Worm (Caenorhabditis elegans) whole organism, L3 larva: ENCODE results near the gene T04C10.3.
A peak's percentile ranks its signal among the peaks of the same experiment; 100 is the strongest.

ENCODE experiments used
- R02D3.7 ChIP-seq: fragments of 150-350 bp; optimal IDR thresholded peaks from 2 replicates; lab custom pipeline; 2014; ENCODE audit warnings: missing biosample characterization, missing genetic modification characterization
- ZK546.5 ChIP-seq: sonication (generic microtip); optimal IDR thresholded peaks from 2 replicates; lab custom pipeline; 2017; ENCODE audit warnings: missing biosample characterization, missing genetic modification characterization
- aly-2 ChIP-seq: fragments of 150-350 bp; optimal IDR thresholded peaks from 2 replicates; lab custom pipeline; 2014; ENCODE audit warnings: missing biosample characterization, missing genetic modification characterization
- ama-1 ChIP-seq: fragments of 150-350 bp; optimal IDR thresholded peaks from 2 replicates; lab custom pipeline; 2018
- ceh-16 ChIP-seq: sonication (generic microtip); optimal IDR thresholded peaks from 2 replicates; lab custom pipeline; 2017; ENCODE audit warnings: missing biosample characterization, missing genetic modification characterization
- ceh-28 ChIP-seq: fragments of 150-350 bp; optimal IDR thresholded peaks from 2 replicates; lab custom pipeline; 2014; ENCODE audit warnings: missing biosample characterization, missing genetic modification reagents, missing genetic modification characterization
- ceh-82 ChIP-seq: fragments of 150-350 bp; optimal IDR thresholded peaks from 2 replicates; lab custom pipeline; 2014; ENCODE audit warnings: missing biosample characterization, missing genetic modification characterization
- ceh-9 ChIP-seq: sonication (generic microtip); optimal IDR thresholded peaks from 2 replicates; lab custom pipeline; 2018; ENCODE audit warnings: missing biosample characterization, missing genetic modification characterization
- daf-12 ChIP-seq: fragments of 150-350 bp; optimal IDR thresholded peaks from 2 replicates; lab custom pipeline; 2014; ENCODE audit warnings: missing biosample characterization, missing genetic modification reagents, missing genetic modification characterization
- egl-27 ChIP-seq: sonication (generic microtip); optimal IDR thresholded peaks from 4 replicates; lab custom pipeline; 2017; ENCODE audit warnings: missing biosample characterization, missing genetic modification reagents, missing genetic modification characterization
- egl-5 ChIP-seq: fragments of 150-350 bp; optimal IDR thresholded peaks from 2 replicates; lab custom pipeline; 2017; ENCODE audit warnings: missing biosample characterization, missing genetic modification reagents, missing genetic modification characterization, inconsistent platforms
- elt-1 ChIP-seq: fragments of 150-350 bp; optimal IDR thresholded peaks from 2 replicates; lab custom pipeline; 2014; ENCODE audit warnings: missing biosample characterization, missing genetic modification characterization
- elt-2 ChIP-seq: sonication (generic microtip); optimal IDR thresholded peaks from 2 replicates; lab custom pipeline; 2016; ENCODE audit warnings: missing genetic modification reagents, mild to moderate bottlenecking, missing genetic modification characterization, missing compliant biosample characterization
- elt-3 ChIP-seq, 3 experiments: fragments of 150-350 bp in 1 of 3; sonication (generic microtip) in 2 of 3; optimal IDR thresholded peaks; 2 replicates in 2 of 3; 4 replicates in 1 of 3; lab custom pipeline; 2014 to 2017; ENCODE audit warnings: missing biosample characterization in 3 of 3, missing genetic modification characterization in 3 of 3
- eor-1 ChIP-seq, 2 experiments: fragments of 150-350 bp; optimal IDR thresholded peaks; 2 replicates each; lab custom pipeline; 2014 to 2018; ENCODE audit warnings: missing biosample characterization in 2 of 2, missing genetic modification characterization in 2 of 2
- fkh-10 ChIP-seq: sonication (generic microtip); optimal IDR thresholded peaks from 2 replicates; lab custom pipeline; 2017; ENCODE audit warnings: missing biosample characterization, missing genetic modification reagents, missing genetic modification characterization
- fkh-2 ChIP-seq: fragments of 150-350 bp; optimal IDR thresholded peaks from 2 replicates; lab custom pipeline; 2014; ENCODE audit warnings: missing biosample characterization, missing genetic modification reagents, missing genetic modification characterization
- fos-1 ChIP-seq: fragments of 150-350 bp; optimal IDR thresholded peaks from 2 replicates; lab custom pipeline; 2014; ENCODE audit warnings: missing biosample characterization, missing genetic modification characterization
- hmg-11 ChIP-seq: sonication (generic microtip); optimal IDR thresholded peaks from 2 replicates; lab custom pipeline; 2016; ENCODE audit warnings: missing genetic modification characterization, missing compliant biosample characterization
- jun-1 ChIP-seq: fragments of 150-350 bp; optimal IDR thresholded peaks from 2 replicates; lab custom pipeline; 2014; ENCODE audit warnings: missing biosample characterization, missing genetic modification reagents, missing genetic modification characterization
- lin-15B ChIP-seq: fragments of 150-350 bp; optimal IDR thresholded peaks from 2 replicates; lab custom pipeline; 2014; ENCODE audit warnings: missing biosample characterization, missing genetic modification characterization
- lin-39 ChIP-seq: fragments of 150-350 bp; optimal IDR thresholded peaks from 2 replicates; lab custom pipeline; 2018; ENCODE audit warnings: missing biosample characterization, missing genetic modification reagents, missing genetic modification characterization
- lsy-12 ChIP-seq: sonication (generic microtip); optimal IDR thresholded peaks from 2 replicates; lab custom pipeline; 2016; ENCODE audit warnings: mild to moderate bottlenecking, missing genetic modification characterization, missing compliant biosample characterization
- mdl-1 ChIP-seq: fragments of 150-350 bp; optimal IDR thresholded peaks from 2 replicates; lab custom pipeline; 2014; ENCODE audit warnings: missing biosample characterization, missing genetic modification characterization
- mml-1 ChIP-seq: fragments of 150-350 bp; sonication (generic microtip); optimal IDR thresholded peaks from 3 replicates; lab custom pipeline; 2014; ENCODE audit warnings: missing biosample characterization, missing genetic modification characterization
- nfya-1 ChIP-seq: sonication (generic microtip); optimal IDR thresholded peaks from 2 replicates; lab custom pipeline; 2017; ENCODE audit warnings: missing genetic modification characterization, mild to moderate bottlenecking, missing compliant biosample characterization, antibody characterized with exemption, moderate library complexity; ENCODE audit not compliant: insufficient read depth
- nhr-11 ChIP-seq: fragments of 150-350 bp; optimal IDR thresholded peaks from 2 replicates; lab custom pipeline; 2014; ENCODE audit warnings: missing biosample characterization, missing genetic modification characterization
- nhr-12 ChIP-seq: fragments of 150-350 bp; optimal IDR thresholded peaks from 2 replicates; lab custom pipeline; 2014; ENCODE audit warnings: missing biosample characterization, missing genetic modification characterization
- nhr-23 ChIP-seq: fragments of 150-350 bp; optimal IDR thresholded peaks from 2 replicates; lab custom pipeline; 2014; ENCODE audit warnings: missing biosample characterization, missing genetic modification reagents, missing genetic modification characterization
- nhr-237 ChIP-seq: fragments of 150-350 bp; optimal IDR thresholded peaks from 2 replicates; lab custom pipeline; 2014; ENCODE audit warnings: missing biosample characterization, missing genetic modification characterization
- nhr-25 ChIP-seq: sonication (generic microtip); optimal IDR thresholded peaks from 2 replicates; lab custom pipeline; 2017; ENCODE audit warnings: missing biosample characterization, missing genetic modification characterization
- nhr-28 ChIP-seq: fragments of 150-350 bp; optimal IDR thresholded peaks from 2 replicates; lab custom pipeline; 2014; ENCODE audit warnings: missing biosample characterization, missing genetic modification characterization
- nhr-43 ChIP-seq: sonication (generic microtip); optimal IDR thresholded peaks from 2 replicates; lab custom pipeline; 2016; ENCODE audit warnings: mild to moderate bottlenecking, missing genetic modification characterization, missing compliant biosample characterization; ENCODE audit not compliant: poor library complexity, severe bottlenecking
- nhr-67 ChIP-seq: fragments of 150-350 bp; optimal IDR thresholded peaks from 2 replicates; lab custom pipeline; 2014; ENCODE audit warnings: missing biosample characterization, missing genetic modification characterization
- nhr-76 ChIP-seq: fragments of 150-350 bp; sonication (generic microtip); optimal IDR thresholded peaks from 5 replicates; lab custom pipeline; 2014; ENCODE audit warnings: missing biosample characterization, missing genetic modification characterization
- nhr-77 ChIP-seq: fragments of 150-350 bp; optimal IDR thresholded peaks from 2 replicates; lab custom pipeline; 2014; ENCODE audit warnings: missing biosample characterization, missing genetic modification characterization
- pha-4 ChIP-seq: fragments of 150-350 bp; optimal IDR thresholded peaks from 2 replicates; lab custom pipeline; 2014; ENCODE audit warnings: missing biosample characterization, missing genetic modification reagents, missing genetic modification characterization
- pqm-1 ChIP-seq: fragments of 150-350 bp; optimal IDR thresholded peaks from 2 replicates; lab custom pipeline; 2017; ENCODE audit warnings: missing biosample characterization, missing genetic modification characterization, inconsistent platforms
- sea-2 ChIP-seq: fragments of 150-350 bp; sonication (generic microtip); optimal IDR thresholded peaks from 4 replicates; lab custom pipeline; 2014; ENCODE audit warnings: missing biosample characterization, missing genetic modification reagents, missing genetic modification characterization
- skn-1 ChIP-seq: fragments of 150-350 bp; optimal IDR thresholded peaks from 2 replicates; lab custom pipeline; 2014; ENCODE audit warnings: missing biosample characterization, missing genetic modification characterization
- snpc-4 ChIP-seq: fragments of 150-350 bp; optimal IDR thresholded peaks from 2 replicates; lab custom pipeline; 2014; ENCODE audit warnings: missing biosample characterization, missing genetic modification characterization
- tbx-2 ChIP-seq: sonication (generic microtip); optimal IDR thresholded peaks from 2 replicates; lab custom pipeline; 2016; ENCODE audit warnings: mild to moderate bottlenecking, missing genetic modification characterization, missing compliant biosample characterization
- unc-39 ChIP-seq: sonication (generic microtip); optimal IDR thresholded peaks from 4 replicates; lab custom pipeline; 2017; ENCODE audit warnings: missing biosample characterization, missing genetic modification characterization
- unc-62 ChIP-seq: fragments of 150-350 bp; sonication (generic microtip); optimal IDR thresholded peaks from 4 replicates; lab custom pipeline; 2014; ENCODE audit warnings: missing biosample characterization, missing genetic modification reagents, missing genetic modification characterization
- zag-1 ChIP-seq: fragments of 150-350 bp; optimal IDR thresholded peaks from 2 replicates; lab custom pipeline; 2014; ENCODE audit warnings: missing biosample characterization, missing genetic modification characterization
- ztf-11 ChIP-seq: fragments of 150-350 bp; optimal IDR thresholded peaks from 2 replicates; lab custom pipeline; 2014; ENCODE audit warnings: missing biosample characterization, missing genetic modification characterization
- ztf-4 ChIP-seq: fragments of 150-350 bp; optimal IDR thresholded peaks from 2 replicates; lab custom pipeline; 2014; ENCODE audit warnings: missing biosample characterization, missing genetic modification characterization

The T04C10.3 gene

DNA sequence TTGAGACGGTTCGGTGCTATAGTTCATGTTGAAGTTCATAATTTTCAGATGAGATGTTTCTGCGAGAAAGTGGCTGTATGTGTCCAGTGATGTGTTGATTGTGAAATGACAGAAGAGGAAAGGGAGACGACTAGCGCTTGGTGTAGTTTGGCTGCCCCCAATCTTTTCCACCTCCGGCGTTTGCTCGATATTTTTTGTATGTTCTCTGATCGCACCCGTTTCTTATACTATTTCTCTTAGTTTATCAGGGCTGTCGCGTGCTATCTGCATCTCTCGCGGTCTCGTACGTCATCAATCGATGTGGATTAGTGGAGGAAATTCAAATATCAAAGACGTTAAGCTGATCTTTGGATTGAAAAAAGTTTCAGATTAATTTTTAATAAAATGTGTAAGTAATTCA is 1.4 kb upstream of the T04C10.3 start, which contains the start of gene atf-4 (continued):
- TF ChIP-seq nhr-77 (no peak), nhr-237 (tag; lab: Kevin White, UChicago) (no peak), R02D3.7 (tag; lab: Kevin White, UChicago) (no peak), ceh-16 (tag; lab: Kevin White, UChicago) (no peak), zag-1 (tag; lab: Kevin White, UChicago) (no peak), elt-2 (peak; percentile 71), jun-1 (tag; lab: Kevin White, UChicago) (peak; percentile 54), unc-39 (tag; lab: Kevin White, UChicago) (no peak), elt-1 (tag; lab: Kevin White, UChicago) (no peak), ztf-11 (tag; lab: Kevin White, UChicago) (no peak), pqm-1 (tag; lab: Kevin White, UChicago) (peak; percentile 62), ceh-28 (peak; percentile 87), egl-27 (tag; lab: Kevin White, UChicago) (no peak)

DNA sequence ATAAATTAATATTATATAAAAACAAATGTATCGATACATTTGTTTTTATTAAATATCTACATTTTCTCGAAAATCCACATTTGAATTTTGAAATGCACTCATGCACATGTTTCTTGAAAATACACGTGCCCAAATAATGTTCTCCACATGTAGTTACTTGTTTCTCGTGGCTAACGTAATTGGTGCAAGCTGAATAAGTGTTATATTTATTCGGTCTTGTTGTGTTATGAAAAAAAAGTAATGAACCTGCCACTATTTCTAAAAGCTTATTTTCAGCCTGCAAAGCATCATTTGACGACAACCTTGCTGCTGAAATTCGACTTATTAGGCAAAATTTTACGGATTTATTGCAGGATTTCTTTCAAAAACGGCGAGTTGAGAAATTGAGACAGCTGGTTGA is 1.2 kb downstream of the T04C10.3 start:
- no peak for TF ChIP-seq fos-1 (tag; lab: Kevin White, UChicago)
- TF ChIP-seq mdl-1 (tag; lab: Kevin White, UChicago) = peak; percentile 37
- TF ChIP-seq lin-39 (tag; lab: Kevin White, UChicago) = peak; percentile 57
- TF ChIP-seq tbx-2 (tag; lab: Kevin White, UChicago) = peak; percentile 80
- no peak for TF ChIP-seq fkh-10 (GFP tag; lab: Kevin White, UChicago)
- no peak for TF ChIP-seq daf-12 (tag; lab: Kevin White, UChicago)
- TF ChIP-seq nhr-25 (tag; lab: Kevin White, UChicago) = peak; percentile 44
- no peak for TF ChIP-seq lin-15B (tag; lab: Kevin White, UChicago)
- no peak for TF ChIP-seq nhr-28 (tag; lab: Kevin White, UChicago)
- TF ChIP-seq nhr-23 (tag; lab: Kevin White, UChicago) = peak; percentile 82
- peak; percentile 86 for TF ChIP-seq skn-1
- TF ChIP-seq nhr-43 = peak; percentile 59
- no peak for TF ChIP-seq aly-2 (tag; lab: Kevin White, UChicago)
- no peak for TF ChIP-seq sea-2
- TF ChIP-seq nhr-76 = no peak
- TF ChIP-seq nhr-77 = peak; percentile 81
- TF ChIP-seq nfya-1 (tag; lab: Kevin White, UChicago) = peak; percentile 62
- TF ChIP-seq snpc-4 (tag; lab: Kevin White, UChicago) = peak; percentile 58
- no peak for TF ChIP-seq nhr-67 (tag; lab: Kevin White, UChicago)
- no peak for TF ChIP-seq ama-1 (lab: Kevin White, UChicago)
- peak; percentile 7 for TF ChIP-seq zag-1 (tag; lab: Kevin White, UChicago)
- TF ChIP-seq elt-2 = peak; percentile 47
- TF ChIP-seq nhr-11 (tag; lab: Kevin White, UChicago) = peak; percentile 11
- TF ChIP-seq pha-4 (tag; lab: Kevin White, UChicago) = peak; percentile 91
- TF ChIP-seq unc-39 (tag; lab: Kevin White, UChicago) = no peak
- no peak for TF ChIP-seq ztf-4 (tag; lab: Kevin White, UChicago)
- peak; percentile 40 for TF ChIP-seq lsy-12 (tag; lab: Kevin White, UChicago)
- no peak for TF ChIP-seq egl-5 (tag; lab: Kevin White, UChicago)
- no peak for TF ChIP-seq nhr-12 (tag; lab: Kevin White, UChicago)
- no peak for TF ChIP-seq ceh-16 (tag; lab: Kevin White, UChicago)
- no peak for TF ChIP-seq elt-3 (tag; optimal IDR thresholded peaks at IDR 0.05; lab: Kevin White, UChicago)
- no peak for TF ChIP-seq unc-62
- no peak for TF ChIP-seq ZK546.5 (tag; lab: Kevin White, UChicago)
- no peak for TF ChIP-seq ztf-11 (tag; lab: Kevin White, UChicago)
- no peak for TF ChIP-seq fkh-2 (tag; lab: Kevin White, UChicago)
- no peak for TF ChIP-seq pqm-1 (tag; lab: Kevin White, UChicago)
- TF ChIP-seq R02D3.7 (tag; lab: Kevin White, UChicago) = no peak
- TF ChIP-seq mml-1 (tag; lab: Kevin White, UChicago) = no peak
- no peak for TF ChIP-seq eor-1 (tag; optimal IDR thresholded peaks at IDR 0.05; lab: Kevin White, UChicago)
- no peak for TF ChIP-seq egl-27 (tag; lab: Kevin White, UChicago)
- TF ChIP-seq ceh-28 = peak; percentile 73
- TF ChIP-seq ceh-82 (tag; lab: Kevin White, UChicago) = peak; percentile 9
- TF ChIP-seq ceh-9 (tag; lab: Kevin White, UChicago) = no peak
- TF ChIP-seq nhr-237 (tag; lab: Kevin White, UChicago) = no peak
- TF ChIP-seq hmg-11 (tag; lab: Kevin White, UChicago) = peak; percentile 63
- peak; percentile 4 for TF ChIP-seq elt-1 (tag; lab: Kevin White, UChicago)
- TF ChIP-seq jun-1 (tag; lab: Kevin White, UChicago) = peak; percentile 82
- TF ChIP-seq, all 47 proteins: peak for 20
